Fruit fly (Drosophila melanogaster): ENCODE measurements around the gene gskt.

DNA sequence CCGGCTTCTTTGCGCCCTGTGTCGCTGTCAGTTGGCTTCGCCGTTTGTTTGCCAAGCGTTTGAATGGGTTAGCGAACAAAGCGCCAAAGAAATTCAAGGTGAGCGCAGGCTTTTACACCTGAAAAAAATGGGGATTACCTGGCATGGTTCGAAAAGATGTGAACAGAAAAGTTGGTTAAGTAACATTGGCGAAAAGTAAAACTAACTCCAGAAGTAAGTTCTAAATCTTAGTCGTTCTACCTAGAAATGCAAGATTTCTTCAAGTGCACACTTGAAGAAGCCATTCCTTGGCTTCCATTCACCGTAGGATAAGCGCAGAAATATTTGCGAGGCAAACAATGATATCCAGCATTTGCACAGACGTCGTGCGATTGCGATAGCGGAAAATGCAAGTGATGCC lies 26.6 kb upstream of the gskt start:
- TF ChIP-seq zfh1 (GFP tag; IDR thresholded peaks at IDR 0.05) (no peak), CG16779 (GFP tag; IDR thresholded peaks at IDR 0.05) (no peak), Fer2 (tag; optimal IDR thresholded peaks at IDR 0.05) (no peak), Blimp-1 (GFP tag; optimal IDR thresholded peaks at IDR 0.05) (no peak), CG3163 (GFP tag; optimal IDR thresholded peaks at IDR 0.05) (no peak), so (GFP tag; IDR thresholded peaks at IDR 0.05) (no peak), C15 (GFP tag; IDR thresholded peaks at IDR 0.05) (no peak), Mad (GFP tag; optimal IDR thresholded peaks at IDR 0.05) (no peak), Neu2 (GFP tag; optimal IDR thresholded peaks at IDR 0.05; ENCODE audit: borderline replicate concordance) (no peak), CG16813 (GFP tag; IDR thresholded peaks at IDR 0.05; ENCODE audit: partially characterized antibody) (no peak)
